Worm (Caenorhabditis elegans) whole organism, L1 larva: Measurements from ENCODE around the gene pha-4.

ENCODE experiments used
- C04F5.9 ChIP-seq: sonication (generic microtip); optimal IDR thresholded peaks from 2 replicates; lab custom pipeline; 2016; ENCODE audit warnings: missing genetic modification characterization, missing compliant biosample characterization
- F16B12.6 ChIP-seq: fragments of 150-350 bp; optimal IDR thresholded peaks from 2 replicates; lab custom pipeline; 2014; ENCODE audit warnings: missing biosample characterization, missing genetic modification characterization
- aha-1 ChIP-seq: fragments of 150-350 bp; optimal IDR thresholded peaks from 2 replicates; lab custom pipeline; 2014; ENCODE audit warnings: missing biosample characterization, missing genetic modification characterization
- blmp-1 ChIP-seq: fragments of 150-350 bp; optimal IDR thresholded peaks from 2 replicates; lab custom pipeline; 2014; ENCODE audit warnings: missing biosample characterization, missing genetic modification characterization
- ceh-8 ChIP-seq: fragments of 200-800 bp; sonication (Bioruptor generic); optimal IDR thresholded peaks from 2 replicates; lab custom pipeline; 2018; ENCODE audit warnings: mild to moderate bottlenecking, missing genetic modification characterization, moderate library complexity, missing compliant biosample characterization
- ceh-82 ChIP-seq, 3 experiments: fragments of 150-350 bp in 1 of 3; sonication (generic microtip) in 2 of 3; optimal IDR thresholded peaks; 2 replicates each; lab custom pipeline; 2014 to 2017; ENCODE audit warnings: missing biosample characterization in 3 of 3, missing genetic modification characterization in 3 of 3
- ceh-90 ChIP-seq: sonication (generic microtip); optimal IDR thresholded peaks from 2 replicates; lab custom pipeline; 2016; ENCODE audit warnings: missing genetic modification characterization, missing compliant biosample characterization
- dpl-1 ChIP-seq, 3 experiments: fragments of 150-350 bp in 2 of 3; sonication (generic microtip) in 1 of 3; optimal IDR thresholded peaks; 2 replicates each; lab custom pipeline; 2014 to 2017; ENCODE audit warnings: missing biosample characterization in 3 of 3, missing genetic modification characterization in 3 of 3, missing genetic modification reagents in 3 of 3
- dsc-1 ChIP-seq: sonication (generic microtip); optimal IDR thresholded peaks from 2 replicates; lab custom pipeline; 2016; ENCODE audit warnings: mild to moderate bottlenecking, missing genetic modification characterization, missing compliant biosample characterization
- efl-1 ChIP-seq, 4 experiments: fragments of 150-350 bp; optimal IDR thresholded peaks in 3 of 4; peaks in 1 of 4; 1 replicate in 1 of 4; 2 replicates in 3 of 4; lab custom pipeline; 2014; ENCODE audit warnings: missing biosample characterization in 2 of 4, missing genetic modification characterization in 2 of 4, missing genetic modification reagents in 2 of 4
- egl-27 ChIP-seq, 2 experiments: fragments of 150-350 bp in 1 of 2; sonication (generic microtip); optimal IDR thresholded peaks; 3 replicates each; lab custom pipeline; 2017 to 2018; ENCODE audit warnings: missing biosample characterization in 2 of 2, missing genetic modification characterization in 2 of 2, missing genetic modification reagents in 2 of 2
- elt-2 ChIP-seq: sonication (generic microtip); optimal IDR thresholded peaks from 2 replicates; lab custom pipeline; 2016; ENCODE audit warnings: missing genetic modification characterization, mild to moderate bottlenecking, inconsistent platforms, missing compliant biosample characterization, missing genetic modification reagents
- elt-3 ChIP-seq, 6 experiments: fragments of 150-350 bp in 1 of 6; sonication (generic microtip); optimal IDR thresholded peaks; 2 replicates each; lab custom pipeline; 2017 to 2018; ENCODE audit warnings: missing biosample characterization in 6 of 6, missing genetic modification characterization in 6 of 6, inconsistent platforms in 1 of 6
- fkh-8 ChIP-seq: sonication (generic microtip); optimal IDR thresholded peaks from 2 replicates; lab custom pipeline; 2016; ENCODE audit warnings: mild to moderate bottlenecking, missing genetic modification characterization, missing compliant biosample characterization
- grh-1 ChIP-seq: fragments of 200-800 bp; sonication (Bioruptor generic); IDR thresholded peaks from 2 replicates; pipeline ENCODE4 v1.3.6; 2022; ENCODE audit warnings: missing genetic modification reagents, missing genetic modification characterization, missing compliant biosample characterization
- hlh-4 ChIP-seq: sonication (generic microtip); optimal IDR thresholded peaks from 2 replicates; lab custom pipeline; 2016; ENCODE audit warnings: mild to moderate bottlenecking, missing genetic modification characterization, missing compliant biosample characterization
- isw-1 ChIP-seq: fragments of 200-800 bp; sonication (Bioruptor generic); IDR thresholded peaks from 2 replicates; pipeline ENCODE4 v1.3.6; 2022; ENCODE audit warnings: missing genetic modification characterization, missing compliant biosample characterization
- jun-1 ChIP-seq: fragments of 150-350 bp; optimal IDR thresholded peaks from 2 replicates; lab custom pipeline; 2014; ENCODE audit warnings: missing biosample characterization, missing genetic modification reagents, missing genetic modification characterization
- lin-13 ChIP-seq: fragments of 150-350 bp; optimal IDR thresholded peaks from 2 replicates; lab custom pipeline; 2014; ENCODE audit warnings: missing biosample characterization, missing genetic modification reagents, missing genetic modification characterization
- lin-14 ChIP-seq: fragments of 200-800 bp; sonication (Bioruptor generic); optimal IDR thresholded peaks from 2 replicates; lab custom pipeline; 2018; ENCODE audit warnings: mild to moderate bottlenecking, missing genetic modification characterization, moderate library complexity, missing compliant biosample characterization
- lin-35 ChIP-seq, 2 experiments: fragments of 150-350 bp; optimal IDR thresholded peaks; 2 replicates each; lab custom pipeline; 2014; ENCODE audit warnings: missing biosample characterization in 2 of 2, missing genetic modification characterization in 2 of 2, missing genetic modification reagents in 2 of 2
- lin-39 ChIP-seq: fragments of 150-350 bp; optimal IDR thresholded peaks from 2 replicates; lab custom pipeline; 2014; ENCODE audit warnings: missing biosample characterization, missing genetic modification reagents, missing genetic modification characterization
- lsy-2 ChIP-seq, 2 experiments: fragments of 150-350 bp; optimal IDR thresholded peaks; 2 replicates each; lab custom pipeline; 2014; ENCODE audit warnings: missing biosample characterization in 2 of 2, missing genetic modification characterization in 2 of 2
- mdl-1 ChIP-seq, 2 experiments: fragments of 150-350 bp; optimal IDR thresholded peaks; 2 replicates each; lab custom pipeline; 2014 to 2017; ENCODE audit warnings: missing biosample characterization in 2 of 2, missing genetic modification characterization in 2 of 2, inconsistent platforms in 1 of 2
- mef-2 ChIP-seq: fragments of 150-350 bp; optimal IDR thresholded peaks from 2 replicates; lab custom pipeline; 2014; ENCODE audit warnings: missing biosample characterization, missing genetic modification characterization
- mep-1 ChIP-seq: fragments of 150-350 bp; optimal IDR thresholded peaks from 2 replicates; lab custom pipeline; 2014; ENCODE audit warnings: missing biosample characterization, missing genetic modification characterization
- nhr-19 ChIP-seq: fragments of 200-800 bp; sonication (Bioruptor generic); conservative IDR thresholded peaks from 2 replicates; pipeline ENCODE4 v1.3.6; 2022; ENCODE audit warnings: missing genetic modification characterization, missing compliant biosample characterization
- nhr-28 ChIP-seq: fragments of 150-350 bp; optimal IDR thresholded peaks from 2 replicates; lab custom pipeline; 2014; ENCODE audit warnings: missing biosample characterization, missing genetic modification characterization
- nhr-47 ChIP-seq: sonication (generic microtip); optimal IDR thresholded peaks from 2 replicates; lab custom pipeline; 2016; ENCODE audit warnings: mild to moderate bottlenecking, missing genetic modification characterization, moderate library complexity, missing compliant biosample characterization
- nhr-71 ChIP-seq: sonication (generic microtip); optimal IDR thresholded peaks from 2 replicates; lab custom pipeline; 2016; ENCODE audit warnings: mild to moderate bottlenecking, missing genetic modification characterization, moderate library complexity, missing compliant biosample characterization
- nhr-84 ChIP-seq: sonication (generic microtip); optimal IDR thresholded peaks from 2 replicates; lab custom pipeline; 2017; ENCODE audit warnings: missing biosample characterization, missing genetic modification characterization
- nhr-85 ChIP-seq: sonication (generic microtip); peaks from one replicate; lab custom pipeline; 2016; ENCODE audit warnings: missing genetic modification characterization, inconsistent platforms, missing compliant biosample characterization
- rnt-1 ChIP-seq: sonication (generic microtip); optimal IDR thresholded peaks from 2 replicates; lab custom pipeline; 2016; ENCODE audit warnings: mild to moderate bottlenecking, missing genetic modification characterization, moderate library complexity, missing compliant biosample characterization
- skn-1 ChIP-seq: fragments of 150-350 bp; optimal IDR thresholded peaks from 2 replicates; lab custom pipeline; 2014; ENCODE audit warnings: missing biosample characterization, missing genetic modification characterization
- snu-23 ChIP-seq: sonication (generic microtip); optimal IDR thresholded peaks from 2 replicates; lab custom pipeline; 2016; ENCODE audit warnings: missing genetic modification characterization, missing compliant biosample characterization
- sox-4 ChIP-seq: sonication (generic microtip); optimal IDR thresholded peaks from 2 replicates; lab custom pipeline; 2016; ENCODE audit warnings: missing genetic modification characterization, missing compliant biosample characterization
- swsn-7 ChIP-seq: sonication (generic microtip); optimal IDR thresholded peaks from 2 replicates; lab custom pipeline; 2016; ENCODE audit warnings: missing genetic modification characterization, missing compliant biosample characterization
- tbx-2 ChIP-seq: sonication (generic microtip); optimal IDR thresholded peaks from 2 replicates; lab custom pipeline; 2016; ENCODE audit warnings: missing genetic modification characterization, missing compliant biosample characterization
- unc-62 ChIP-seq: fragments of 150-350 bp; optimal IDR thresholded peaks from 2 replicates; lab custom pipeline; 2014; ENCODE audit warnings: missing biosample characterization, missing genetic modification reagents, missing genetic modification characterization
- unc-86 ChIP-seq: sonication (generic microtip); optimal IDR thresholded peaks from 2 replicates; lab custom pipeline; 2016; ENCODE audit warnings: missing genetic modification characterization, missing compliant biosample characterization
- unc-98 ChIP-seq: fragments of 200-800 bp; sonication (Bioruptor generic); IDR thresholded peaks from 2 replicates; pipeline ENCODE4 v1.3.6; 2022; ENCODE audit warnings: missing genetic modification characterization, missing compliant biosample characterization
- xbp-1 ChIP-seq: sonication (generic microtip); optimal IDR thresholded peaks from 2 replicates; lab custom pipeline; 2016; ENCODE audit warnings: missing genetic modification characterization, missing compliant biosample characterization

The pha-4 gene

ce11 chrV:20770846-20771245 lies 18.0 kb downstream of the pha-4 start:
- TF ChIP-seq elt-2 (tag; lab: Kevin White, UChicago) = peak; percentile 34
- TF ChIP-seq nhr-71 (tag; lab: Kevin White, UChicago) = no peak
- TF ChIP-seq lin-14 (GFP tag; lab: Kevin White, UChicago) = peak; percentile 22
- no peak for TF ChIP-seq dsc-1 (tag; lab: Kevin White, UChicago)

- TF ChIP-seq blmp-1 (tag; lab: Kevin White, UChicago) (peak; percentile 14), nhr-47 (no peak), xbp-1 (tag; lab: Kevin White, UChicago) (no peak), nhr-71 (tag; lab: Kevin White, UChicago) (peak; percentile 3), nhr-85 (tag; lab: Kevin White, UChicago) (peak; percentile 46), lin-14 (GFP tag; lab: Kevin White, UChicago) (peak; percentile 56), rnt-1 (tag; lab: Kevin White, UChicago) (peak; percentile 52), tbx-2 (tag; lab: Kevin White, UChicago) (no peak), mep-1 (peak; percentile 2)
Observed at ce11 chrV:20771702-20772101, 18.9 kb downstream of the pha-4 start.

- TF ChIP-seq dpl-1 (GFP tag; optimal IDR thresholded peaks at IDR 0.05; lab: Kevin White, UChicago) = no peak
- no peak for TF ChIP-seq mep-1
- TF ChIP-seq dsc-1 (tag; lab: Kevin White, UChicago) = no peak
- no peak for TF ChIP-seq C04F5.9 (tag; lab: Kevin White, UChicago)
- TF ChIP-seq swsn-7 = no peak
- no peak for TF ChIP-seq elt-3 (tag; optimal IDR thresholded peaks at IDR 0.05; lab: Kevin White, UChicago)
- TF ChIP-seq mdl-1 (tag; optimal IDR thresholded peaks at IDR 0.05; lab: Kevin White, UChicago) = no peak
- no peak for TF ChIP-seq blmp-1 (tag; lab: Kevin White, UChicago)
- TF ChIP-seq mef-2 (tag; lab: Kevin White, UChicago) = no peak
- no peak for TF ChIP-seq fkh-8
- no peak for TF ChIP-seq grh-1 (GFP tag; lab: Robert Waterston, UW)
- TF ChIP-seq egl-27 (tag; optimal IDR thresholded peaks at IDR 0.05; lab: Kevin White, UChicago) = no peak
- TF ChIP-seq aha-1 (tag; lab: Kevin White, UChicago) = no peak
- no peak for TF ChIP-seq unc-62
- TF ChIP-seq skn-1 = no peak
- no peak for TF ChIP-seq ceh-82 (tag; optimal IDR thresholded peaks at IDR 0.05; lab: Kevin White, UChicago)
- TF ChIP-seq nhr-84 (tag; lab: Kevin White, UChicago) = no peak
Observed at ce11 chrV:20773647-20774046, 20.8 kb downstream of the pha-4 start, which contains the start of gene F38A6.5. TSS of gene F38A6.5 (minus strand) at chrV:20773747.

ce11 chrV:20775269-20775668 lies 22.4 kb downstream of the pha-4 start, which contains the start of gene F38A6.4:
TSS of gene F38A6.4 (minus strand) at chrV:20775369.
- TF ChIP-seq nhr-28 (no peak), efl-1 (optimal IDR thresholded peaks at IDR 0.05; lab: Kevin White, UChicago) (no peak), efl-1 (GFP tag; optimal IDR thresholded peaks at IDR 0.05 in 1 of 2; lab: Kevin White, UChicago) (peak in 1 of 2 experiments; percentile 31), nhr-71 (tag; lab: Kevin White, UChicago) (peak; percentile 2), isw-1 (GFP tag; lab: Robert Waterston, UW) (no peak), hlh-4 (tag; lab: Kevin White, UChicago) (peak; percentile 53)
- TF ChIP-seq, all 84 proteins: peak for 3

- TF ChIP-seq F16B12.6 (tag; lab: Kevin White, UChicago) = no peak
- TF ChIP-seq nhr-84 (tag; lab: Kevin White, UChicago) = no peak
- no peak for TF ChIP-seq unc-98 (GFP tag; lab: Robert Waterston, UW)
- peak; percentile 97 for TF ChIP-seq nhr-19 (GFP tag; lab: Robert Waterston, UW)
- TF ChIP-seq lin-13 = peak; percentile 70
- TF ChIP-seq ceh-90 (tag; lab: Kevin White, UChicago) = no peak
- TF ChIP-seq lsy-2 (tag; optimal IDR thresholded peaks at IDR 0.05; lab: Kevin White, UChicago) = peak; percentile 40 to 60
- TF ChIP-seq lin-35 (GFP tag; optimal IDR thresholded peaks at IDR 0.05; lab: Kevin White, UChicago) = peak; percentile 64 to 73
- no peak for TF ChIP-seq unc-62
- TF ChIP-seq tbx-2 (tag; lab: Kevin White, UChicago) = peak; percentile 69
- peak; percentile 55 for TF ChIP-seq rnt-1 (tag; lab: Kevin White, UChicago)
- TF ChIP-seq mep-1 = peak; percentile 67
- no peak for TF ChIP-seq lin-39 (tag; lab: Kevin White, UChicago)
- peak; percentile 80 for TF ChIP-seq snu-23 (GFP tag; lab: Kevin White, UChicago)
- TF ChIP-seq unc-86 (tag; lab: Kevin White, UChicago) = no peak
- peak; percentile 37 for TF ChIP-seq efl-1 (optimal IDR thresholded peaks at IDR 0.05; lab: Kevin White, UChicago)
- peak in 1 of 2 experiments; percentile 72 for TF ChIP-seq efl-1 (GFP tag; optimal IDR thresholded peaks at IDR 0.05 in 1 of 2; lab: Kevin White, UChicago)
- peak; percentile 50 for TF ChIP-seq jun-1 (tag; lab: Kevin White, UChicago)
- TF ChIP-seq elt-2 (tag; lab: Kevin White, UChicago) = peak; percentile 29
- TF ChIP-seq lin-14 (GFP tag; lab: Kevin White, UChicago) = peak; percentile 92
- no peak for TF ChIP-seq sox-4 (tag; lab: Kevin White, UChicago)
- TF ChIP-seq ceh-8 (GFP tag; lab: Kevin White, UChicago) = peak; percentile 23
- peak; percentile 33 to 66 (median 42) for TF ChIP-seq ceh-82 (tag; optimal IDR thresholded peaks at IDR 0.05; lab: Kevin White, UChicago)
- TF ChIP-seq egl-27 (tag; optimal IDR thresholded peaks at IDR 0.05; lab: Kevin White, UChicago) = no peak
- TF ChIP-seq blmp-1 (tag; lab: Kevin White, UChicago) = no peak
Observed at ce11 chrV:20776761-20777160, 23.9 kb downstream of the pha-4 start.
